Worm (Caenorhabditis elegans) whole organism, late embryonic: ENCODE data around the gene tph-1.
A peak's percentile ranks its signal among the peaks of the same experiment; 100 is the strongest.

Experiments
- C08G9.2 ChIP-seq: sonication (generic microtip); optimal IDR thresholded peaks from 2 replicates; lab custom pipeline; 2016; ENCODE audit warnings: mild to moderate bottlenecking, missing genetic modification characterization, moderate library complexity, missing compliant biosample characterization
- F13H6.1 ChIP-seq: sonication (generic microtip); optimal IDR thresholded peaks from 2 replicates; lab custom pipeline; 2016; ENCODE audit warnings: missing genetic modification characterization, missing compliant biosample characterization
- K09A11.1 ChIP-seq: sonication (generic microtip); optimal IDR thresholded peaks from 2 replicates; lab custom pipeline; 2017; ENCODE audit warnings: antibody characterized with exemption, mild to moderate bottlenecking, missing genetic modification characterization, missing compliant biosample characterization; ENCODE audit not compliant: insufficient read depth
- T23F11.4 ChIP-seq: fragments of 200-800 bp; sonication (Bioruptor generic); optimal IDR thresholded peaks from 2 replicates; lab custom pipeline; 2018; ENCODE audit warnings: mild to moderate bottlenecking, missing genetic modification characterization, missing compliant biosample characterization
- ahr-1 ChIP-seq: sonication (generic microtip); optimal IDR thresholded peaks from 2 replicates; lab custom pipeline; 2016; ENCODE audit warnings: missing genetic modification characterization, missing compliant biosample characterization
- ceh-31 ChIP-seq: sonication (generic microtip); optimal IDR thresholded peaks from 2 replicates; lab custom pipeline; 2016; ENCODE audit warnings: missing genetic modification characterization, missing compliant biosample characterization
- ceh-45 ChIP-seq: fragments of 200-800 bp; sonication (Bioruptor generic); IDR thresholded peaks from 2 replicates; pipeline ENCODE4 v1.3.6; 2022; ENCODE audit warnings: missing genetic modification reagents, missing genetic modification characterization, missing compliant biosample characterization
- ceh-6 ChIP-seq: fragments of 200-800 bp; sonication (Bioruptor generic); optimal IDR thresholded peaks from 2 replicates; lab custom pipeline; 2018; ENCODE audit warnings: mild to moderate bottlenecking, missing genetic modification characterization, missing compliant biosample characterization
- elt-2 ChIP-seq: sonication (generic microtip); optimal IDR thresholded peaks from 2 replicates; lab custom pipeline; 2016; ENCODE audit warnings: missing genetic modification reagents, missing genetic modification characterization, missing compliant biosample characterization
- ets-4 ChIP-seq: sonication (generic microtip); optimal IDR thresholded peaks from 2 replicates; lab custom pipeline; 2016; ENCODE audit warnings: missing genetic modification characterization, missing compliant biosample characterization
- eyg-1 ChIP-seq: sonication (generic microtip); optimal IDR thresholded peaks from 2 replicates; lab custom pipeline; 2016; ENCODE audit warnings: missing genotype, missing genetic modification characterization, missing compliant biosample characterization
- fax-1 ChIP-seq: sonication (generic microtip); optimal IDR thresholded peaks from 2 replicates; lab custom pipeline; 2016; ENCODE audit warnings: missing genotype, missing genetic modification characterization, missing compliant biosample characterization
- fkh-10 ChIP-seq: fragments of 150-350 bp; optimal IDR thresholded peaks from 2 replicates; lab custom pipeline; 2014; ENCODE audit warnings: missing biosample characterization, missing genetic modification reagents, missing genetic modification characterization
- gmeb-2 ChIP-seq: sonication (generic microtip); optimal IDR thresholded peaks from 2 replicates; lab custom pipeline; 2016; ENCODE audit warnings: missing genetic modification characterization, inconsistent platforms, missing compliant biosample characterization
- hlh-15 ChIP-seq: sonication (generic microtip); optimal IDR thresholded peaks from 2 replicates; lab custom pipeline; 2016; ENCODE audit warnings: missing genetic modification characterization, missing compliant biosample characterization
- hlh-6 ChIP-seq: sonication (generic microtip); optimal IDR thresholded peaks from 2 replicates; lab custom pipeline; 2016; ENCODE audit warnings: missing genotype, missing genetic modification characterization, missing compliant biosample characterization
- hlh-8 ChIP-seq: sonication (generic microtip); optimal IDR thresholded peaks from 2 replicates; lab custom pipeline; 2016; ENCODE audit warnings: missing genotype, missing genetic modification characterization, missing compliant biosample characterization
- lim-6 ChIP-seq: sonication (generic microtip); optimal IDR thresholded peaks from 2 replicates; lab custom pipeline; 2016; ENCODE audit warnings: missing genetic modification characterization, missing compliant biosample characterization
- lin-11 ChIP-seq: fragments of 200-800 bp; sonication (Bioruptor generic); optimal IDR thresholded peaks from 2 replicates; lab custom pipeline; 2018; ENCODE audit warnings: mild to moderate bottlenecking, missing genetic modification characterization, missing compliant biosample characterization
- mec-3 ChIP-seq: sonication (generic microtip); optimal IDR thresholded peaks from 2 replicates; lab custom pipeline; 2016; ENCODE audit warnings: borderline replicate concordance, missing genetic modification characterization, missing compliant biosample characterization
- nfya-1 ChIP-seq: sonication (generic microtip); optimal IDR thresholded peaks from 2 replicates; lab custom pipeline; 2017; ENCODE audit warnings: missing genetic modification characterization, mild to moderate bottlenecking, missing compliant biosample characterization, antibody characterized with exemption, moderate library complexity
- nhr-11 ChIP-seq: fragments of 150-350 bp; optimal IDR thresholded peaks from 2 replicates; lab custom pipeline; 2014; ENCODE audit warnings: missing biosample characterization, missing genetic modification characterization
- nhr-232 ChIP-seq: sonication (generic microtip); optimal IDR thresholded peaks from 2 replicates; lab custom pipeline; 2016; ENCODE audit warnings: missing genetic modification characterization, missing compliant biosample characterization
- npax-4 ChIP-seq: sonication (generic microtip); optimal IDR thresholded peaks from 2 replicates; lab custom pipeline; 2016; ENCODE audit warnings: missing genetic modification characterization, missing compliant biosample characterization
- pag-3 ChIP-seq: sonication (generic microtip); optimal IDR thresholded peaks from 2 replicates; lab custom pipeline; 2016; ENCODE audit warnings: missing compliant biosample characterization, missing genetic modification characterization, borderline replicate concordance
- ref-2 ChIP-seq: sonication (generic microtip); optimal IDR thresholded peaks from 2 replicates; lab custom pipeline; 2016; ENCODE audit warnings: missing genetic modification characterization, missing compliant biosample characterization
- sdc-2 ChIP-seq: sonication (generic microtip); optimal IDR thresholded peaks from 2 replicates; lab custom pipeline; 2016; ENCODE audit warnings: missing genotype, missing genetic modification characterization, missing compliant biosample characterization
- tbx-7 ChIP-seq: sonication (generic microtip); optimal IDR thresholded peaks from 2 replicates; lab custom pipeline; 2016; ENCODE audit warnings: missing genotype, missing genetic modification characterization, missing compliant biosample characterization
- ttx-3 ChIP-seq: sonication (generic microtip); optimal IDR thresholded peaks from 2 replicates; lab custom pipeline; 2016; ENCODE audit warnings: missing genetic modification reagents, missing genetic modification characterization, missing compliant biosample characterization
- unc-3 ChIP-seq, 2 experiments: fragments of 200-800 bp in 1 of 2; sonication (Bioruptor generic) in 1 of 2; sonication (generic microtip) in 1 of 2; conservative IDR thresholded peaks in 1 of 2; optimal IDR thresholded peaks in 1 of 2; 2 replicates each; pipeline versions ENCODE4 v1.3.6 to Lab custom; 2016 to 2022; ENCODE audit warnings: missing compliant biosample characterization in 2 of 2, missing genetic modification characterization in 2 of 2, missing genetic modification reagents in 1 of 2
- unc-42 ChIP-seq: sonication (generic microtip); optimal IDR thresholded peaks from 2 replicates; lab custom pipeline; 2016; ENCODE audit warnings: missing genotype, missing genetic modification characterization, missing compliant biosample characterization
- unc-86 ChIP-seq: sonication (generic microtip); optimal IDR thresholded peaks from 2 replicates; lab custom pipeline; 2016; ENCODE audit warnings: missing genetic modification characterization, missing compliant biosample characterization
- zip-5 ChIP-seq: sonication (generic microtip); optimal IDR thresholded peaks from 2 replicates; lab custom pipeline; 2016; ENCODE audit warnings: missing genetic modification characterization, missing compliant biosample characterization
- ztf-16 ChIP-seq: sonication (generic microtip); optimal IDR thresholded peaks from 2 replicates; lab custom pipeline; 2017; ENCODE audit warnings: missing genetic modification characterization, missing compliant biosample characterization

tph-1 gene

ce11 chrII:7554716-7555247 is 5.6 kb downstream of the tph-1 start:
- TF ChIP-seq elt-2 (tag; lab: Kevin White, UChicago) = peak; percentile 32
- TF ChIP-seq pag-3 (tag; lab: Kevin White, UChicago) = no peak

ce11 chrII:7555454-7555853 is 6.3 kb downstream of the tph-1 start, which contains the start of gene ZK1290.14:
Gene ZK1290.14 (minus strand): TSS chrII:7555592.
- TF ChIP-seq K09A11.1 (tag; lab: Kevin White, UChicago) = no peak
- TF ChIP-seq npax-4 (tag; lab: Kevin White, UChicago) = no peak
- no peak for TF ChIP-seq lim-6 (tag; lab: Kevin White, UChicago)
- TF ChIP-seq C08G9.2 (tag; lab: Kevin White, UChicago) = no peak
- TF ChIP-seq ceh-31 (tag; lab: Kevin White, UChicago) = no peak
- TF ChIP-seq hlh-15 (tag; lab: Kevin White, UChicago) = no peak

DNA sequence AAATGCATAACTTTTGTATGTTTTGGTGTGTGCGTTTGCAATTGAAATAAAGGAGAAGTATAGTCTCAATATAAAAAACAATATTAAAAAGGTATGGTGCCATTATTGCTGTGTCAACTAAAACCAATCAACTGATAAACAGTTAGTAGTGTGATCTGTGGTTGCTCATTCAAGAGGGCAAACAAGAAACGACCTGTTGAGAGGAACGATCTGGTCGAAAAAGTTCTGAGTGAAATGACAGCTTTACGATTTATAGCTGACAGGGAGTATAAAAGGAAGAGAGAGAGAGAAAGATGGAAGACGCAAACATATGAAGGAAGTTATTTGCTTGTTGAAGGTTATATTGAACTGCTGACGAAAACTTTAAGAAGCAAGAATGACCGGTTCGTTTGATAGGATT is 8.8 kb downstream of the tph-1 start:
- no peak for TF ChIP-seq ceh-45 (GFP tag; lab: Robert Waterston, UW)
- no peak for TF ChIP-seq hlh-8 (tag; lab: Kevin White, UChicago)
- TF ChIP-seq fax-1 (tag; lab: Kevin White, UChicago) = no peak
- no peak for TF ChIP-seq unc-86 (tag; lab: Kevin White, UChicago)
- no peak for TF ChIP-seq K09A11.1 (tag; lab: Kevin White, UChicago)
- TF ChIP-seq T23F11.4 (GFP tag; lab: Kevin White, UChicago) = no peak
- TF ChIP-seq sdc-2 (tag; lab: Kevin White, UChicago) = no peak
- no peak for TF ChIP-seq gmeb-2 (tag; lab: Kevin White, UChicago)
- no peak for TF ChIP-seq ceh-6 (GFP tag; lab: Kevin White, UChicago)
- TF ChIP-seq ets-4 (tag; lab: Kevin White, UChicago) = no peak
- TF ChIP-seq ztf-16 = no peak
- TF ChIP-seq ahr-1 (tag; lab: Kevin White, UChicago) = no peak
- TF ChIP-seq nfya-1 (tag; lab: Kevin White, UChicago) = no peak
- TF ChIP-seq eyg-1 (tag; lab: Kevin White, UChicago) = no peak
- no peak for TF ChIP-seq hlh-15 (tag; lab: Kevin White, UChicago)
- TF ChIP-seq tbx-7 = no peak

DNA sequence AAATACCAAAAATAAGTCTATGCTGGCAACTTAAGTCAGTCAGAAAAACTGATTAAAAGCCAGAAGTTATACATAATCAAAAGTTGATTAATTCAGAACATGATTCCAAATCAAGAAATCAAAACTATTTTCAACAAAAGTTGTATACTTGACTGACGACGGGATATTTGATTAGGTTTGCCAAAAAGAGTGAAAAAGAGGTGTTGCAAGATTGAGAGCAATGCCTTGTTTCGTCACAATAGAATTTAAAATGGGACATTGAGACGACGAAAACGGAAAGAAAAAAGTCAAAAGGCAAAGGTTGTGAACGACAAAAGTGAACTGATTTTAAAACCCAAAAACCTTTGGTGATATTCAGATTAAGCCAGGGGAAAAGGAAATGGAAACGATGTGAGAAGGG is 9.7 kb downstream of the tph-1 start:
- TF ChIP-seq unc-42 (peak; percentile 69), fkh-10 (no peak), hlh-6 (tag; lab: Kevin White, UChicago) (no peak), lin-11 (tag; lab: Kevin White, UChicago) (no peak), zip-5 (tag; lab: Kevin White, UChicago) (no peak), unc-3 (GFP tag; conservative IDR thresholded peaks at IDR 0.05; lab: Robert Waterston, UW) (no peak), unc-3 (tag; optimal IDR thresholded peaks at IDR 0.05; lab: Kevin White, UChicago) (no peak), ttx-3 (no peak), ceh-45 (GFP tag; lab: Robert Waterston, UW) (no peak)

DNA sequence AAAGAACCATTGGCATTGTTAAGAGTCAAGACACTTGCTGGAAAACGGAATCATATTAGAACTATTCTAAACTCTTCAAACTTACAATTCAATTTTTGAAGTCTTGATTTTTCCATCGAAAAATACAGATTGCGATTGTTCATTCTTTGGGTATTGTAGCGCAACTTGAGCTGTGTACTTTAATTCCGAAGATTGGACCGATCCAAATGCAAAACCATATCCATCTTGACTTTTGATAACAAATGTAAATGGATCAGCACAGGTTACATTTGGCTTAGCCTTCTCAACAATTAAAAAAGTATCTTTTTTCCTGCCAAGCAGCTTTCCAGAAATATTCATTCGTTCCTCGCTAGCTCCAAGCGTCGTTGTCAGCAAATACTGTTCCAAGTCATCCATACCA is 11.7 kb downstream of the tph-1 start:
- TF ChIP-seq nhr-232 (tag; lab: Kevin White, UChicago) (no peak), F13H6.1 (tag; lab: Kevin White, UChicago) (no peak), T23F11.4 (GFP tag; lab: Kevin White, UChicago) (no peak), fax-1 (tag; lab: Kevin White, UChicago) (no peak), nhr-11 (tag; lab: Kevin White, UChicago) (no peak), mec-3 (tag; lab: Kevin White, UChicago) (no peak), ref-2 (tag; lab: Kevin White, UChicago) (no peak), ceh-45 (GFP tag; lab: Robert Waterston, UW) (no peak)
